Worm (Caenorhabditis elegans): ENCODE data around the gene str-250.
A peak's percentile ranks its signal among the peaks of the same experiment; 100 is the strongest.

The str-250 gene

DNA sequence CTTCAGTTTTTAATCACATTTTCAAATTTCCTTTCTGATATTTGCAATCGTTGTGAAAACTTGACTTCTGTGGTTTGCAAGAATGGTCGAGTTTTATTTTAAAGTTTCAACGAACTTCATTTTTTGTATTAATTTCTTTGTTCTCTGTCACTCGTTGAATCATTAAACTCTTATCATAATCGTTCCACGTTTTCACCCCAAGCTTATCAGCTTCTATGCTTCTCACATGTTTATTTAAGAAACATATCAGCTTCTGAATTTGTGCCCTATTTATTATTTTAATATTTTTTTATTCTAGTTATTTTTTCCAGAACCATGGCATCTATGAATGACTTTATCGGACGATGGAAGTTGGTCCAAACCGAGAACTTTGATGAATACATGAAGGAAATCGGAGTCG, 39.2 kb upstream of the str-250 start, which contains the start of gene lbp-7:
Gene lbp-7 (plus strand): TSS at position 312 of the 400 bp plus-strand sequence.
- peak; percentile 94 for TF ChIP-seq fos-1 (tag; optimal IDR thresholded peaks at IDR 0.05)
- TF ChIP-seq crh-2 (tag; optimal IDR thresholded peaks at IDR 0.05), result peak; percentile 66
- no peak for TF ChIP-seq blmp-1 (tag; optimal IDR thresholded peaks at IDR 0.05; ENCODE audit: insufficient read depth)
- TF ChIP-seq sma-9 (GFP tag; optimal IDR thresholded peaks at IDR 0.05), result peak; percentile 70
- TF ChIP-seq sma-9 (tag; optimal IDR thresholded peaks at IDR 0.05), result no peak
- TF ChIP-seq nhr-11 (tag; optimal IDR thresholded peaks at IDR 0.05), result no peak
- no peak for TF ChIP-seq ztf-11 (tag; optimal IDR thresholded peaks at IDR 0.05)
- no peak for TF ChIP-seq snpc-4 (tag; optimal IDR thresholded peaks at IDR 0.05)
- no peak for TF ChIP-seq elt-1 (tag; optimal IDR thresholded peaks at IDR 0.05)

DNA sequence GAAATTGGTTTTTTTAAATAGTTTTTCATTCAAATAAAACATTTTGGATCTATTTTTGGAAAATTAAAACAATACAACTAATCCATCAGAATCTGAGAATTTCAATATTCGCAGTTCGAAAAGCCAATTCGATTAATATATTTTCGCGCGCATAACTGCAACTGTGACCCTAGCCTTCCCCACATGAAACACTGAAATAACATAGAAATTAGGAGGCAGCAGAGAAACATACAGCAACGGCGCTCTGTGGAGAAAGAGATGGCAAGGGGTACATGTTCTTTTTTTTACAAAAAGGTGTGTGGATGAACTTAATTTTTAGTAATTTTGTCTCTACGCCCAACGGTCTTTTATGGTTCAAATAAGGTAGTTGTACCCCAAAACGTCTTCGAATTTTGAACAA, 38.3 kb upstream of the str-250 start:
- TF ChIP-seq nhr-129 (tag; optimal IDR thresholded peaks at IDR 0.05) (no peak), C34F6.9 (tag; optimal IDR thresholded peaks at IDR 0.05) (peak; percentile 33), fos-1 (tag; optimal IDR thresholded peaks at IDR 0.05) (no peak)

DNA sequence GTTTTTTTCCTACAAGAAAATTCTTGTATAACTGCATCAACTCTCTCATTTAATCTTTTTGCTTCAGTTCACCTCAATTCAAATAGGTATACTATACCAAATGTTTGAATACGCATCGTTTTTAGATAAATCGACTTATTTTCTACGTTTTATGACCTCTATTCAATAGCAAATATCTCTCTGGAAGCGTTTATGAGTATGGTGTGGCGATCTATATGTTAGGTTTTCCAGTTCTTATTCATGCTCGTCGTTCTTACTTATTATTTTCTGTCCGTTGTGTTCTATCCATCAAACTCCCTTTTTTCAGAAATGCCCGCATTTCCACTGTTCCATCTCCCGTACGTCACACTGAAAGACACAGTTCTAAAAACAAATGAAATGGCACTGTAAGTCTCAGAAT, 37.8 kb upstream of the str-250 start, which contains the start of gene T22G5.3:
Gene T22G5.3 (plus strand): TSS at position 301 of the 400 bp plus-strand sequence.
- TF ChIP-seq blmp-1 (tag; optimal IDR thresholded peaks at IDR 0.05; ENCODE audit: insufficient read depth), result no peak
- TF ChIP-seq egl-27 (tag; optimal IDR thresholded peaks at IDR 0.05), result no peak
- no peak for TF ChIP-seq lin-11 (tag; optimal IDR thresholded peaks at IDR 0.05)
- no peak for TF ChIP-seq nhr-6 (tag; optimal IDR thresholded peaks at IDR 0.05)
- TF ChIP-seq F13H6.1 (tag; optimal IDR thresholded peaks at IDR 0.05), result no peak

DNA sequence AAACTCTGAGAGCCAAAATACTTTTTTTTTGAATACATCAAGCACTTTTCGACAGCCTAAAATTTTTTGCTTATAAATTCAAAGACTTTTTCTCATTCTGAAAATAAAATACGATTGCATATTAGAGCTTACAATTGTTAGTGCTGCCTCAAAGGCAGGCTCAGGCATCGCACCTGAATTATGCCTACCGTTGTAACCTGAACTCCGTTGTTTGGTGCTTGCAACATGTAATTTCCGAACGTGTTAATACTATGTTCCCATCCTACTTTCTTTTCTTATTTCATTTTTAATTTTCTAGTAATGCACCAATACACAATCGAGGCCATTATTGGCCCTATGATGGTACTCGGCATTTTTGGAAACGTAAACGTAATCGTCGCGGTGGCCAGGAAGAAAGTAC, 31.1 kb upstream of the str-250 start, which contains the start of gene srsx-19:
Gene srsx-19 (plus strand): TSS at position 301 of the 400 bp plus-strand sequence.
- TF ChIP-seq ztf-4 (tag; optimal IDR thresholded peaks at IDR 0.05), result no peak
- TF ChIP-seq ZK546.5 (tag; optimal IDR thresholded peaks at IDR 0.05), result no peak
- no peak for TF ChIP-seq unc-62 (GFP tag; optimal IDR thresholded peaks at IDR 0.05)
- TF ChIP-seq lin-11 (tag; optimal IDR thresholded peaks at IDR 0.05), result no peak
- TF ChIP-seq sem-4 (tag; optimal IDR thresholded peaks at IDR 0.05), result no peak
- no peak for TF ChIP-seq unc-55 (GFP tag; optimal IDR thresholded peaks at IDR 0.05)
- no peak for TF ChIP-seq fos-1 (tag; optimal IDR thresholded peaks at IDR 0.05)
- no peak for TF ChIP-seq blmp-1 (tag; optimal IDR thresholded peaks at IDR 0.05; ENCODE audit: insufficient read depth)
- TF ChIP-seq aly-2 (tag; optimal IDR thresholded peaks at IDR 0.05), result no peak
- TF ChIP-seq ztf-1 (GFP tag; conservative IDR thresholded peaks at IDR 0.05), result no peak

DNA sequence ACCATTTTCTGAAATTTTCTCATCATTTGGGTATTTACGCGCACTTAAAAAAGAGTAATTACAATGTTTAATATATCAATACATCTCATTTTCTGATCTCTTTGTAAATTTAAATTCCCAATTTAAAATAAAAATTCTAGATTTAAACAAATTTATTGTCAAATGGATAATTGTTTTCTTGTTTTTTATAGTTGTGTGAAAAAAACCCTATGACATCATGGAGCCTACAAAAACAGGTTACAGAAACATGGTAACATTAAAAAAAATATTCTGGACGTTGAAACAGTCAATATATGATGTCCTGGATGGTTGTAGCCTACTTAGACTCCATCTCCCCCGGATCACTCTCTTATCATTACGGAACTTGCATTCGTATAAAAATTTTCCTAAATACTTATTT, 28.9 kb upstream of the str-250 start, which contains the start of gene spp-12:
Gene spp-12 (plus strand): TSS at position 301 of the 400 bp plus-strand sequence.
- TF ChIP-seq dmd-4 (tag; optimal IDR thresholded peaks at IDR 0.05) (no peak), nhr-237 (tag; optimal IDR thresholded peaks at IDR 0.05) (no peak), ztf-4 (tag; optimal IDR thresholded peaks at IDR 0.05) (no peak), unc-62 (GFP tag; optimal IDR thresholded peaks at IDR 0.05) (no peak), nhr-10 (tag; optimal IDR thresholded peaks at IDR 0.05) (no peak), blmp-1 (tag; optimal IDR thresholded peaks at IDR 0.05; ENCODE audit: insufficient read depth) (no peak), nhr-23 (tag; optimal IDR thresholded peaks at IDR 0.05) (no peak), sem-4 (tag; optimal IDR thresholded peaks at IDR 0.05) (no peak), nhr-25 (tag; optimal IDR thresholded peaks at IDR 0.05) (no peak), nhr-12 (tag; optimal IDR thresholded peaks at IDR 0.05) (no peak), egl-27 (tag; optimal IDR thresholded peaks at IDR 0.05) (no peak), alr-1 (tag; optimal IDR thresholded peaks at IDR 0.05) (no peak), elt-3 (tag; optimal IDR thresholded peaks at IDR 0.05) (no peak), aly-2 (tag; optimal IDR thresholded peaks at IDR 0.05) (no peak), lin-39 (tag; optimal IDR thresholded peaks at IDR 0.05) (no peak), fos-1 (tag; optimal IDR thresholded peaks at IDR 0.05) (no peak), ZK546.5 (tag; optimal IDR thresholded peaks at IDR 0.05) (no peak)

DNA sequence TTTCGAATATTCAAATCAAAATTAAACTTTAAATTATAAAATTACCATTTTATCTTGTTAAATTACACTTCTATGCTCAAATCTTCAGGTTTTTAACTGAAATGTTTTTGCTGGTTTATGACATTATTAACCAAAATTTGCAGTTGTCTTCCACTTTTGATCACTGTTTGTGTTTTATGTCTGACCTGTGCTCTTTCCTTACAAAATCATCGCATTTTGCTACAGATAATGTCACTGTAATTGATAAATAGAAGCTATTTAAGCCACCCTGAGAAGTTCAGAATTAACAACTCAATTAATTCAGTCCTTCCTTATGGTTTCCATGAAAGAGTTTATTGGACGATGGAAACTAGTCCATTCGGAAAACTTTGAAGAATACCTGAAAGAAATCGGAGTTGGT, 28.0 kb upstream of the str-250 start, which contains the start of gene lbp-8:
Gene lbp-8 (plus strand): TSS at position 301 of the 400 bp plus-strand sequence.
- TF ChIP-seq blmp-1 (tag; optimal IDR thresholded peaks at IDR 0.05; ENCODE audit: insufficient read depth) (no peak), alr-1 (tag; optimal IDR thresholded peaks at IDR 0.05) (no peak), crh-2 (tag; optimal IDR thresholded peaks at IDR 0.05) (no peak), ceh-82 (tag; optimal IDR thresholded peaks at IDR 0.05) (no peak), mab-5 (tag; optimal IDR thresholded peaks at IDR 0.05) (no peak), nhr-23 (tag; optimal IDR thresholded peaks at IDR 0.05) (no peak), nhr-21 (tag; optimal IDR thresholded peaks at IDR 0.05) (no peak), aly-2 (tag; optimal IDR thresholded peaks at IDR 0.05) (no peak), F13H6.1 (tag; optimal IDR thresholded peaks at IDR 0.05) (no peak), nhr-237 (tag; optimal IDR thresholded peaks at IDR 0.05) (no peak), Y55F3AM.14 (GFP tag; optimal IDR thresholded peaks at IDR 0.05) (no peak), nhr-25 (tag; optimal IDR thresholded peaks at IDR 0.05) (no peak), elt-1 (tag; optimal IDR thresholded peaks at IDR 0.05) (no peak), ztf-1 (GFP tag; conservative IDR thresholded peaks at IDR 0.05) (no peak), ztf-11 (tag; optimal IDR thresholded peaks at IDR 0.05) (no peak), unc-39 (tag; optimal IDR thresholded peaks at IDR 0.05) (no peak)

All from whole organism, L2 larva.